Worm (Caenorhabditis elegans): Measurements from ENCODE around the gene sre-6.

Gene sre-6

ce11 chrV:10715158-10716152 lies 47.1 kb downstream of the sre-6 start:
- TF ChIP-seq Y53G8AR.9 (GFP tag; conservative IDR thresholded peaks at IDR 0.05) (peak; percentile 82), unc-62 (GFP tag; optimal IDR thresholded peaks at IDR 0.05) (peak; percentile 68), ztf-6 (GFP tag; IDR thresholded peaks at IDR 0.05) (peak; percentile 74; the same call in 1 of the 2 replicates), pbrm-1 (GFP tag; IDR thresholded peaks at IDR 0.05) (peak; percentile 82), pha-4 (tag; optimal IDR thresholded peaks at IDR 0.05) (no peak), attf-5 (GFP tag; optimal IDR thresholded peaks at IDR 0.05) (peak; percentile 78), D2030.7 (GFP tag; IDR thresholded peaks at IDR 0.05) (no peak), madf-10 (tag; optimal IDR thresholded peaks at IDR 0.05) (peak; percentile 73), egl-44 (GFP tag; IDR thresholded peaks at IDR 0.05) (peak; percentile 74; the same call in 1 of the 2 replicates), dox-1 (GFP tag; IDR thresholded peaks at IDR 0.05) (peak; percentile 86), F37B4.10 (GFP tag; IDR thresholded peaks at IDR 0.05) (0 out of 2 replicates have a peak, but pooled peaks have one; percentile 10), Y79H2A.3 (GFP tag; conservative IDR thresholded peaks at IDR 0.05) (0 out of 2 replicates have a peak, but pooled peaks have one; percentile 53), snpc-1.3 (tag; optimal IDR thresholded peaks at IDR 0.05; ENCODE audit: insufficient read depth) (no peak), ztf-22 (GFP tag; optimal IDR thresholded peaks at IDR 0.05) (peak; percentile 92), let-526 (GFP tag; IDR thresholded peaks at IDR 0.05) (peak; percentile 81), snpc-3.4 (tag; optimal IDR thresholded peaks at IDR 0.05) (no peak), lin-26 (GFP tag; IDR thresholded peaks at IDR 0.05) (peak; percentile 80; the same call in 1 of the 2 replicates), F23B12.7 (tag; optimal IDR thresholded peaks at IDR 0.05; ENCODE audit: insufficient read depth) (no peak), hsf-1 (GFP tag; IDR thresholded peaks at IDR 0.05) (0 out of 2 replicates have a peak, but pooled peaks have one; percentile 38), K12H6.12 (tag; optimal IDR thresholded peaks at IDR 0.05) (peak; percentile 98), C06A6.2 (GFP tag; conservative IDR thresholded peaks at IDR 0.05) (peak; percentile 93), Y56A3A.18 (GFP tag; IDR thresholded peaks at IDR 0.05) (0 out of 2 replicates have a peak, but pooled peaks have one; percentile 18), somi-1 (GFP tag; optimal IDR thresholded peaks at IDR 0.05) (peak; percentile 96), F39B2.1 (GFP tag; IDR thresholded peaks at IDR 0.05) (no peak), tlf-1 (GFP tag; optimal IDR thresholded peaks at IDR 0.05) (peak; percentile 29), madf-6 (GFP tag; IDR thresholded peaks at IDR 0.05) (0 out of 2 replicates have a peak, but pooled peaks have one; percentile 23), ztf-25 (GFP tag; IDR thresholded peaks at IDR 0.05) (no peak), ceh-27 (GFP tag; optimal IDR thresholded peaks at IDR 0.05) (peak; percentile 95), Y95B8A.8 (GFP tag; IDR thresholded peaks at IDR 0.05) (peak; percentile 57; the same call in 1 of the 2 replicates), nhr-80 (tag; optimal IDR thresholded peaks at IDR 0.05) (peak; percentile 3), mes-4 (tag; optimal IDR thresholded peaks at IDR 0.05) (no peak), sea-2 (GFP tag; IDR thresholded peaks at IDR 0.05) (0 out of 2 replicates have a peak, but pooled peaks have one; percentile 50), nfya-2 (GFP tag; IDR thresholded peaks at IDR 0.05) (no peak), ztf-18 (tag; optimal IDR thresholded peaks at IDR 0.05) (peak; percentile 12), zim-3 (tag; optimal IDR thresholded peaks at IDR 0.05) (peak; percentile 33), repo-1 (tag; optimal IDR thresholded peaks at IDR 0.05) (peak; percentile 5), ztf-3 (GFP tag; optimal IDR thresholded peaks at IDR 0.05) (peak; percentile 70), tbp1 (GFP tag; optimal IDR thresholded peaks at IDR 0.05) (peak; percentile 49), mxl-1 (tag; optimal IDR thresholded peaks at IDR 0.05) (peak; percentile 45), ZK185.1 (tag; optimal IDR thresholded peaks at IDR 0.05; ENCODE audit: poor library complexity, severe bottlenecking) (no peak), lag-1 (GFP tag; IDR thresholded peaks at IDR 0.05) (0 out of 2 replicates have a peak, but pooled peaks have one; percentile 14), nfyb-1 (GFP tag; IDR thresholded peaks at IDR 0.05) (peak; percentile 91), rcor-1 (GFP tag; IDR thresholded peaks at IDR 0.05) (peak; percentile 67), B0261.1 (tag; optimal IDR thresholded peaks at IDR 0.05) (no peak), ztf-26 (tag; optimal IDR thresholded peaks at IDR 0.05) (peak; percentile 82)

Measured in whole organism, young adult.